Fruit fly (Drosophila melanogaster) S2 (cell line): ENCODE data around the gene Rac1.

ENCODE experiments used
- CG8478 ChIP-seq: fragments of >200 bp; optimal IDR thresholded peaks from 2 replicates; lab custom pipeline; 2018
- CTCF ChIP-seq, 2 experiments: fragments of >200 bp; optimal IDR thresholded peaks; 2 replicates each; lab custom pipeline; 2018

dm6 chr3L:1280890-1281622 is 21.4 kb downstream of the Rac1 start:
- TF ChIP-seq CG8478 (lab: Kevin White, UChicago) (no peak), CTCF (optimal IDR thresholded peaks at IDR 0.05; lab: Kevin White, UChicago) (no peak)
